Worm (Caenorhabditis elegans): ENCODE results near the gene scl-23.

ce11 chrIV:81428-81827, 8.5 kb downstream of the scl-23 start:
- TF ChIP-seq tbx-2 (tag; optimal IDR thresholded peaks at IDR 0.05) (no peak), pha-4 (tag; optimal IDR thresholded peaks at IDR 0.05) (no peak), hlh-30 (tag; optimal IDR thresholded peaks at IDR 0.05; ENCODE audit: insufficient read depth) (no peak), hlh-13 (GFP tag; optimal IDR thresholded peaks at IDR 0.05) (no peak), ceh-2 (tag; optimal IDR thresholded peaks at IDR 0.05) (no peak), tbx-7 (tag; optimal IDR thresholded peaks at IDR 0.05) (no peak), lin-11 (tag; optimal IDR thresholded peaks at IDR 0.05) (no peak), madf-2 (tag; optimal IDR thresholded peaks at IDR 0.05) (no peak), elt-2 (tag; optimal IDR thresholded peaks at IDR 0.05) (no peak), nfya-1 (tag; optimal IDR thresholded peaks at IDR 0.05) (no peak), ceh-9 (tag; optimal IDR thresholded peaks at IDR 0.05) (no peak)

Data from whole organism, late embryonic.